Fruit fly (Drosophila melanogaster) S2 (cell line): ENCODE results near the gene CG32320.

Experiments
- CG8478 ChIP-seq: fragments of >200 bp; optimal IDR thresholded peaks from 2 replicates; lab custom pipeline; 2018
- CTCF ChIP-seq, 2 experiments: fragments of >200 bp; optimal IDR thresholded peaks; 2 replicates each; lab custom pipeline; 2018

dm6 chr3L:1437772-1438171 is 39.4 kb downstream of the CG32320 start, which contains the start of gene SA2:
- TF ChIP-seq CTCF (optimal IDR thresholded peaks at IDR 0.05; lab: Kevin White, UChicago): no peak
- no peak for TF ChIP-seq CG8478
